Worm (Caenorhabditis elegans) whole organism, young adult: ENCODE results near the gene eri-12.

Experiments
- F10E7.11 ChIP-seq: sonication (generic microtip); optimal IDR thresholded peaks from 2 replicates; lab custom pipeline; 2017; ENCODE audit warnings: mild to moderate bottlenecking, missing genetic modification characterization, moderate library complexity, missing compliant biosample characterization
- F37B4.10 ChIP-seq: fragments of 200-800 bp; sonication (Bioruptor generic); IDR thresholded peaks from 2 replicates; pipeline ENCODE4 v1.3.6; 2022; ENCODE audit warnings: missing genetic modification characterization, missing compliant biosample characterization
- F52B5.7 ChIP-seq: sonication (generic microtip); optimal IDR thresholded peaks from 2 replicates; lab custom pipeline; 2016; ENCODE audit warnings: mild to moderate bottlenecking, missing genetic modification characterization, missing compliant biosample characterization
- F55B11.4 ChIP-seq: sonication (generic microtip); optimal IDR thresholded peaks from 2 replicates; lab custom pipeline; 2016; ENCODE audit warnings: missing compliant biosample characterization, missing genetic modification characterization, borderline replicate concordance; ENCODE audit not compliant: insufficient read depth
- K11D2.4 ChIP-seq: fragments of 200-800 bp; sonication (Bioruptor generic); IDR thresholded peaks from 2 replicates; pipeline ENCODE4 v1.3.6; 2022; ENCODE audit warnings: missing genetic modification reagents, missing genetic modification characterization, missing compliant biosample characterization
- Y53F4B.3 ChIP-seq: fragments of 200-800 bp; sonication (Bioruptor generic); IDR thresholded peaks from 2 replicates; pipeline ENCODE4 v1.3.6; 2022; ENCODE audit warnings: missing genetic modification reagents, missing genetic modification characterization, missing compliant biosample characterization
- Y56A3A.18 ChIP-seq: fragments of 200-800 bp; sonication (Bioruptor generic); IDR thresholded peaks from 2 replicates; pipeline ENCODE4 v1.3.6; 2022; ENCODE audit warnings: missing genetic modification reagents, missing genetic modification characterization, missing compliant biosample characterization
- Y67H2A.10 ChIP-seq: fragments of 200-800 bp; sonication (Bioruptor generic); conservative IDR thresholded peaks from 2 replicates; pipeline ENCODE4 v1.3.6; 2022; ENCODE audit warnings: missing genetic modification reagents, missing genetic modification characterization, missing compliant biosample characterization
- Y79H2A.3 ChIP-seq: fragments of 200-800 bp; sonication (Bioruptor generic); conservative IDR thresholded peaks from 2 replicates; pipeline ENCODE4 v1.3.6; 2022; ENCODE audit warnings: missing genetic modification reagents, missing genetic modification characterization, missing compliant biosample characterization
- aptf-2 ChIP-seq: fragments of 200-800 bp; sonication (Bioruptor generic); conservative IDR thresholded peaks from 2 replicates; pipeline ENCODE4 v1.3.6; 2022; ENCODE audit warnings: missing genetic modification reagents, missing genetic modification characterization, missing compliant biosample characterization
- aptf-3 ChIP-seq: fragments of 200-800 bp; sonication (Bioruptor generic); IDR thresholded peaks from 2 replicates; pipeline ENCODE4 v1.3.6; 2022; ENCODE audit warnings: missing genetic modification characterization, missing compliant biosample characterization
- athp-1 ChIP-seq: sonication (generic microtip); optimal IDR thresholded peaks from 2 replicates; lab custom pipeline; 2017; ENCODE audit warnings: mild to moderate bottlenecking, missing genetic modification characterization, missing compliant biosample characterization
- attf-5 ChIP-seq: fragments of 200-800 bp; sonication (Bioruptor generic); optimal IDR thresholded peaks from 2 replicates; lab custom pipeline; 2018; ENCODE audit warnings: mild to moderate bottlenecking, missing genetic modification characterization, missing compliant biosample characterization
- ccch-3 ChIP-seq: fragments of 200-800 bp; sonication (Bioruptor generic); optimal IDR thresholded peaks from 2 replicates; lab custom pipeline; 2018; ENCODE audit warnings: mild to moderate bottlenecking, missing genetic modification characterization, missing compliant biosample characterization
- ceh-40 ChIP-seq: fragments of 200-800 bp; sonication (Bioruptor generic); IDR thresholded peaks from 2 replicates; pipeline ENCODE4 v1.3.6; 2022; ENCODE audit warnings: missing genetic modification characterization, missing compliant biosample characterization
- hmg-1.2 ChIP-seq: fragments of 200-800 bp; sonication (Bioruptor generic); IDR thresholded peaks from 2 replicates; pipeline ENCODE4 v1.3.6; 2022; ENCODE audit warnings: missing genetic modification reagents, missing genetic modification characterization, missing compliant biosample characterization
- hmg-20 ChIP-seq: fragments of 200-800 bp; sonication (Bioruptor generic); IDR thresholded peaks from 2 replicates; pipeline ENCODE4 v1.3.6; 2022; ENCODE audit warnings: missing genetic modification reagents, missing genetic modification characterization, missing compliant biosample characterization
- lag-1 ChIP-seq: fragments of 200-800 bp; sonication (Bioruptor generic); IDR thresholded peaks from 2 replicates; pipeline ENCODE4 v1.3.6; 2022; ENCODE audit warnings: missing genetic modification reagents, missing genetic modification characterization, missing compliant biosample characterization
- let-607 ChIP-seq, 2 experiments: fragments of 200-800 bp in 1 of 2; sonication (Bioruptor generic) in 1 of 2; sonication (generic microtip) in 1 of 2; optimal IDR thresholded peaks; 2 replicates each; lab custom pipeline; 2016 to 2018; ENCODE audit warnings: mild to moderate bottlenecking in 2 of 2, missing compliant biosample characterization in 2 of 2, missing genetic modification characterization in 2 of 2, moderate library complexity in 2 of 2, missing genotype in 1 of 2
- lin-26 ChIP-seq: fragments of 200-800 bp; sonication (Bioruptor generic); IDR thresholded peaks from 2 replicates; pipeline ENCODE4 v1.3.6; 2022; ENCODE audit warnings: missing genetic modification reagents, missing genetic modification characterization, missing compliant biosample characterization
- lin-35 ChIP-seq, 3 experiments: fragments of 150-350 bp in 2 of 3; sonication (generic microtip) in 1 of 3; optimal IDR thresholded peaks; 2 replicates each; lab custom pipeline; 2014 to 2018; ENCODE audit warnings: missing biosample characterization in 3 of 3, missing genetic modification characterization in 3 of 3, missing genetic modification reagents in 3 of 3
- lin-40 ChIP-seq: sonication (generic microtip); optimal IDR thresholded peaks from 2 replicates; lab custom pipeline; 2016; ENCODE audit warnings: missing genetic modification characterization, mild to moderate bottlenecking, missing compliant biosample characterization, missing genotype, missing genetic modification reagents
- lin-54 ChIP-seq: fragments of 200-800 bp; sonication (Bioruptor generic); optimal IDR thresholded peaks from 2 replicates; lab custom pipeline; 2018; ENCODE audit warnings: mild to moderate bottlenecking, missing genetic modification characterization, missing compliant biosample characterization
- lir-1 ChIP-seq: fragments of 200-800 bp; sonication (Bioruptor generic); conservative IDR thresholded peaks from 2 replicates; pipeline ENCODE4 v1.3.6; 2022; ENCODE audit warnings: missing genetic modification reagents, missing genetic modification characterization, missing compliant biosample characterization
- lsy-27 ChIP-seq: sonication (generic microtip); optimal IDR thresholded peaks from 2 replicates; lab custom pipeline; 2017; ENCODE audit warnings: missing genetic modification characterization, mild to moderate bottlenecking, missing compliant biosample characterization, antibody characterized with exemption, missing genotype, borderline replicate concordance; ENCODE audit not compliant: insufficient read depth
- mxl-1 ChIP-seq: sonication (generic microtip); optimal IDR thresholded peaks from 2 replicates; lab custom pipeline; 2016; ENCODE audit warnings: missing genetic modification characterization, missing compliant biosample characterization
- nfya-1 ChIP-seq: sonication (generic microtip); optimal IDR thresholded peaks from 2 replicates; lab custom pipeline; 2017; ENCODE audit warnings: antibody characterized with exemption, missing compliant biosample characterization, missing genetic modification characterization, borderline replicate concordance; ENCODE audit not compliant: insufficient read depth
- sdz-38 ChIP-seq: sonication (generic microtip); optimal IDR thresholded peaks from 2 replicates; lab custom pipeline; 2016; ENCODE audit warnings: missing genotype, missing genetic modification characterization, missing compliant biosample characterization
- snpc-1.1 ChIP-seq: sonication (generic microtip); optimal IDR thresholded peaks from 2 replicates; lab custom pipeline; 2017; ENCODE audit warnings: missing genetic modification characterization, mild to moderate bottlenecking, missing compliant biosample characterization, antibody characterized with exemption, moderate library complexity, missing genotype, missing genetic modification reagents; ENCODE audit not compliant: insufficient read depth
- snpc-3.4 ChIP-seq: sonication (generic microtip); optimal IDR thresholded peaks from 2 replicates; lab custom pipeline; 2017; ENCODE audit warnings: missing genetic modification characterization, mild to moderate bottlenecking, missing compliant biosample characterization, antibody characterized with exemption, moderate library complexity, missing genotype, missing genetic modification reagents
- tbp1 ChIP-seq: fragments of 200-800 bp; sonication (Bioruptor generic); optimal IDR thresholded peaks from 2 replicates; lab custom pipeline; 2018; ENCODE audit warnings: mild to moderate bottlenecking, missing genetic modification characterization, missing compliant biosample characterization
- zfh-2 ChIP-seq: fragments of 200-800 bp; sonication (Bioruptor generic); conservative IDR thresholded peaks from 2 replicates; pipeline ENCODE4 v1.3.6; 2022; ENCODE audit warnings: missing genetic modification reagents, missing genetic modification characterization, missing compliant biosample characterization
- ztf-26 ChIP-seq: sonication (generic microtip); optimal IDR thresholded peaks from 2 replicates; lab custom pipeline; 2017; ENCODE audit warnings: missing genetic modification characterization, missing compliant biosample characterization

eri-12 gene

ce11 chrIV:12140959-12141358 lies 15.7 kb upstream of the eri-12 start, which contains the start of gene B0001.8:
Gene B0001.8, minus strand, starts transcription at chrIV:12141059.
- TF ChIP-seq ccch-3 (no peak), Y79H2A.3 (GFP tag; lab: Robert Waterston, UW) (0 out of 2 replicates have a peak, but pooled peaks have one; percentile 41)

- no peak for TF ChIP-seq tbp1 (GFP tag; lab: Kevin White, UChicago)
- TF ChIP-seq lsy-27 (tag; lab: Kevin White, UChicago) = no peak
- TF ChIP-seq mxl-1 = no peak
- no peak for TF ChIP-seq F10E7.11 (tag; lab: Kevin White, UChicago)
- TF ChIP-seq Y56A3A.18 (GFP tag; lab: Robert Waterston, UW) = no peak
- TF ChIP-seq snpc-3.4 (tag; lab: Kevin White, UChicago) = no peak
- no peak for TF ChIP-seq K11D2.4 (GFP tag; lab: Robert Waterston, UW)
- TF ChIP-seq lin-40 (tag; lab: Kevin White, UChicago) = no peak
- TF ChIP-seq, all 124 proteins: peak for 0
Observed at ce11 chrIV:12143231-12143630, 13.4 kb upstream of the eri-12 start, which contains the start of gene B0001.5. Gene B0001.5, minus strand, starts transcription at chrIV:12143331.

- no peak for TF ChIP-seq athp-1
- TF ChIP-seq lin-26 (GFP tag; lab: Robert Waterston, UW) = no peak
- TF ChIP-seq ceh-40 = no peak
- TF ChIP-seq Y79H2A.3 (GFP tag; lab: Robert Waterston, UW) = no peak
- TF ChIP-seq let-607 (tag; optimal IDR thresholded peaks at IDR 0.05; lab: Kevin White, UChicago) = no peak
Observed at ce11 chrIV:12145681-12146080, 11.0 kb upstream of the eri-12 start, which contains the start of gene B0001.3. Gene B0001.3, minus strand, starts transcription at chrIV:12145735.

ce11 chrIV:12149609-12150008 lies 7.0 kb upstream of the eri-12 start:
- no peak for TF ChIP-seq Y53F4B.3 (GFP tag; lab: Robert Waterston, UW)
- no peak for TF ChIP-seq lag-1 (GFP tag; lab: Robert Waterston, UW)
- TF ChIP-seq F37B4.10 (GFP tag; lab: Robert Waterston, UW) = no peak
- TF ChIP-seq Y67H2A.10 (GFP tag; lab: Robert Waterston, UW) = no peak
- TF ChIP-seq attf-5 (GFP tag; lab: Kevin White, UChicago) = no peak
- TF ChIP-seq lin-54 (GFP tag; lab: Kevin White, UChicago) = no peak
- TF ChIP-seq nfya-1 (tag; lab: Kevin White, UChicago) = no peak
- TF ChIP-seq sdz-38 (tag; lab: Kevin White, UChicago) = no peak
- TF ChIP-seq snpc-1.1 (tag; lab: Kevin White, UChicago) = no peak
- TF ChIP-seq zfh-2 = no peak
- no peak for TF ChIP-seq ccch-3
- no peak for TF ChIP-seq ztf-26 (tag; lab: Kevin White, UChicago)
- no peak for TF ChIP-seq aptf-3
- TF ChIP-seq hmg-20 (GFP tag; lab: Robert Waterston, UW) = no peak
- no peak for TF ChIP-seq aptf-2 (GFP tag; lab: Robert Waterston, UW)
- no peak for TF ChIP-seq F55B11.4 (tag; lab: Kevin White, UChicago)

ce11 chrIV:12150877-12151276 lies 5.8 kb upstream of the eri-12 start, which contains the start of gene B0001.2:
Gene B0001.2, minus strand, starts transcription at chrIV:12150977.
- TF ChIP-seq lin-26 (GFP tag; lab: Robert Waterston, UW) (0 out of 2 replicates have a peak, but pooled peaks have one; percentile 50), lin-35 (GFP tag; optimal IDR thresholded peaks at IDR 0.05; lab: Kevin White, UChicago) (no peak), hmg-1.2 (GFP tag; lab: Robert Waterston, UW) (0 out of 2 replicates have a peak, but pooled peaks have one; percentile 17), lir-1 (GFP tag; lab: Robert Waterston, UW) (no peak), F52B5.7 (tag; lab: Kevin White, UChicago) (no peak)
